Worm (Caenorhabditis elegans) whole organism, young adult: ENCODE measurements around the gene clec-35.

Experiments used
- B0019.2 ChIP-seq: fragments of 200-800 bp; sonication (Bioruptor generic); conservative IDR thresholded peaks from 2 replicates; pipeline ENCODE4 v1.3.6; 2022; ENCODE audit warnings: missing genetic modification reagents, missing genetic modification characterization, missing compliant biosample characterization
- B0336.3 ChIP-seq: fragments of 200-800 bp; sonication (Bioruptor generic); IDR thresholded peaks from 2 replicates; pipeline ENCODE4 v1.3.6; 2022; ENCODE audit warnings: missing genetic modification characterization, missing compliant biosample characterization
- F22D6.2 ChIP-seq: sonication (generic microtip); optimal IDR thresholded peaks from 2 replicates; lab custom pipeline; 2016; ENCODE audit warnings: mild to moderate bottlenecking, missing genetic modification characterization, missing compliant biosample characterization
- F33H1.4 ChIP-seq: fragments of 200-800 bp; sonication (Bioruptor generic); IDR thresholded peaks from 2 replicates; pipeline ENCODE4 v1.3.6; 2022; ENCODE audit warnings: missing genetic modification reagents, missing genetic modification characterization, missing compliant biosample characterization
- F39B2.1 ChIP-seq: fragments of 200-800 bp; sonication (Bioruptor generic); IDR thresholded peaks from 2 replicates; pipeline ENCODE4 v1.3.6; 2022; ENCODE audit warnings: missing genetic modification reagents, missing genetic modification characterization, missing compliant biosample characterization
- F57C9.4 ChIP-seq: sonication (generic microtip); optimal IDR thresholded peaks from 2 replicates; lab custom pipeline; 2017; ENCODE audit warnings: mild to moderate bottlenecking, missing genetic modification characterization, missing compliant biosample characterization
- K11D2.4 ChIP-seq: fragments of 200-800 bp; sonication (Bioruptor generic); IDR thresholded peaks from 2 replicates; pipeline ENCODE4 v1.3.6; 2022; ENCODE audit warnings: missing genetic modification reagents, missing genetic modification characterization, missing compliant biosample characterization
- Y53G8AR.9 ChIP-seq: fragments of 200-800 bp; sonication (Bioruptor generic); conservative IDR thresholded peaks from 2 replicates; pipeline ENCODE4 v1.3.6; 2022; ENCODE audit warnings: missing genetic modification reagents, missing genetic modification characterization, missing compliant biosample characterization
- Y56A3A.18 ChIP-seq: fragments of 200-800 bp; sonication (Bioruptor generic); IDR thresholded peaks from 2 replicates; pipeline ENCODE4 v1.3.6; 2022; ENCODE audit warnings: missing genetic modification reagents, missing genetic modification characterization, missing compliant biosample characterization
- Y67H2A.10 ChIP-seq: fragments of 200-800 bp; sonication (Bioruptor generic); conservative IDR thresholded peaks from 2 replicates; pipeline ENCODE4 v1.3.6; 2022; ENCODE audit warnings: missing genetic modification reagents, missing genetic modification characterization, missing compliant biosample characterization
- atf-7 ChIP-seq: sonication (generic microtip); optimal IDR thresholded peaks from 2 replicates; lab custom pipeline; 2017; ENCODE audit warnings: mild to moderate bottlenecking, missing genetic modification characterization, missing compliant biosample characterization
- chd-7 ChIP-seq: sonication (generic microtip); optimal IDR thresholded peaks from 2 replicates; lab custom pipeline; 2016; ENCODE audit warnings: mild to moderate bottlenecking, missing genetic modification characterization, moderate library complexity, missing compliant biosample characterization
- die-1 ChIP-seq: sonication (generic microtip); optimal IDR thresholded peaks from 2 replicates; lab custom pipeline; 2016; ENCODE audit warnings: missing genotype, mild to moderate bottlenecking, missing genetic modification characterization, missing compliant biosample characterization
- dox-1 ChIP-seq: fragments of 200-800 bp; sonication (Bioruptor generic); IDR thresholded peaks from 2 replicates; pipeline ENCODE4 v1.3.6; 2022; ENCODE audit warnings: missing genetic modification reagents, missing genetic modification characterization, missing compliant biosample characterization
- dpl-1 ChIP-seq: fragments of 150-350 bp; optimal IDR thresholded peaks from 2 replicates; lab custom pipeline; 2014; ENCODE audit warnings: missing biosample characterization, missing genetic modification reagents, missing genetic modification characterization
- efl-1 ChIP-seq: fragments of 150-350 bp; optimal IDR thresholded peaks from 2 replicates; lab custom pipeline; 2014; ENCODE audit warnings: missing biosample characterization, missing genetic modification reagents, missing genetic modification characterization
- egl-44 ChIP-seq: fragments of 200-800 bp; sonication (Bioruptor generic); IDR thresholded peaks from 2 replicates; pipeline ENCODE4 v1.3.6; 2022; ENCODE audit warnings: missing genetic modification reagents, missing genetic modification characterization, missing compliant biosample characterization
- ekl-4 ChIP-seq: fragments of 200-800 bp; sonication (Bioruptor generic); IDR thresholded peaks from 2 replicates; pipeline ENCODE4 v1.3.6; 2022; ENCODE audit warnings: missing genetic modification reagents, missing genetic modification characterization, missing compliant biosample characterization
- ets-4 ChIP-seq: fragments of 200-800 bp; sonication (Bioruptor generic); optimal IDR thresholded peaks from 2 replicates; lab custom pipeline; 2018; ENCODE audit warnings: mild to moderate bottlenecking, missing genetic modification characterization, missing compliant biosample characterization
- hlh-12 ChIP-seq: sonication (generic microtip); optimal IDR thresholded peaks from 2 replicates; lab custom pipeline; 2016; ENCODE audit warnings: missing genetic modification characterization, missing compliant biosample characterization
- hlh-26 ChIP-seq: fragments of 200-800 bp; sonication (Bioruptor generic); conservative IDR thresholded peaks from 2 replicates; pipeline ENCODE4 v1.3.6; 2022; ENCODE audit warnings: missing genetic modification reagents, missing genetic modification characterization, missing compliant biosample characterization
- hsf-1 ChIP-seq: fragments of 200-800 bp; sonication (Bioruptor generic); IDR thresholded peaks from 2 replicates; pipeline ENCODE4 v1.3.6; 2022; ENCODE audit warnings: missing genetic modification reagents, missing genetic modification characterization, missing compliant biosample characterization
- lin-54 ChIP-seq: fragments of 200-800 bp; sonication (Bioruptor generic); optimal IDR thresholded peaks from 2 replicates; lab custom pipeline; 2018; ENCODE audit warnings: mild to moderate bottlenecking, missing genetic modification characterization, missing compliant biosample characterization
- lsl-1 ChIP-seq: fragments of 200-800 bp; sonication (Bioruptor generic); optimal IDR thresholded peaks from 2 replicates; lab custom pipeline; 2018; ENCODE audit warnings: mild to moderate bottlenecking, missing genetic modification characterization, moderate library complexity, missing compliant biosample characterization
- lsy-27 ChIP-seq: sonication (generic microtip); optimal IDR thresholded peaks from 2 replicates; lab custom pipeline; 2017; ENCODE audit warnings: missing genetic modification characterization, mild to moderate bottlenecking, missing compliant biosample characterization, antibody characterized with exemption, missing genotype, borderline replicate concordance; ENCODE audit not compliant: insufficient read depth
- mes-4 ChIP-seq: sonication (generic microtip); optimal IDR thresholded peaks from 2 replicates; lab custom pipeline; 2016; ENCODE audit warnings: missing genotype, missing genetic modification characterization, missing compliant biosample characterization
- nfyb-1 ChIP-seq: fragments of 200-800 bp; sonication (Bioruptor generic); IDR thresholded peaks from 2 replicates; pipeline ENCODE4 v1.3.6; 2022; ENCODE audit warnings: missing genetic modification reagents, missing genetic modification characterization, missing compliant biosample characterization
- nhr-27 ChIP-seq: fragments of 200-800 bp; sonication (Bioruptor generic); optimal IDR thresholded peaks from 2 replicates; lab custom pipeline; 2018; ENCODE audit warnings: mild to moderate bottlenecking, missing genetic modification characterization, moderate library complexity, missing compliant biosample characterization
- nhr-90 ChIP-seq: sonication (generic microtip); optimal IDR thresholded peaks from 2 replicates; lab custom pipeline; 2016; ENCODE audit warnings: missing genotype, mild to moderate bottlenecking, missing genetic modification characterization, missing compliant biosample characterization
- pbrm-1 ChIP-seq: fragments of 200-800 bp; sonication (Bioruptor generic); IDR thresholded peaks from 2 replicates; pipeline ENCODE4 v1.3.6; 2022; ENCODE audit warnings: missing genetic modification reagents, missing genetic modification characterization, missing compliant biosample characterization
- pha-4 ChIP-seq: fragments of 150-350 bp; sonication (generic microtip); optimal IDR thresholded peaks from 2 replicates; lab custom pipeline; 2014; ENCODE audit warnings: missing biosample characterization, missing genetic modification reagents, missing genetic modification characterization
- repo-1 ChIP-seq: sonication (generic microtip); optimal IDR thresholded peaks from 2 replicates; lab custom pipeline; 2017; ENCODE audit warnings: mild to moderate bottlenecking, missing genetic modification characterization, missing compliant biosample characterization
- snpc-1.3 ChIP-seq: sonication (generic microtip); optimal IDR thresholded peaks from 2 replicates; lab custom pipeline; 2017; ENCODE audit warnings: missing genetic modification characterization, mild to moderate bottlenecking, missing compliant biosample characterization, antibody characterized with exemption, moderate library complexity, missing genotype, missing genetic modification reagents; ENCODE audit not compliant: insufficient read depth
- xnd-1 ChIP-seq: sonication (generic microtip); optimal IDR thresholded peaks from 2 replicates; lab custom pipeline; 2016; ENCODE audit warnings: missing genotype, missing genetic modification reagents, missing genetic modification characterization, missing compliant biosample characterization
- zfh-2 ChIP-seq: fragments of 200-800 bp; sonication (Bioruptor generic); conservative IDR thresholded peaks from 2 replicates; pipeline ENCODE4 v1.3.6; 2022; ENCODE audit warnings: missing genetic modification reagents, missing genetic modification characterization, missing compliant biosample characterization

clec-35 gene

ce11 chrV:16882260-16882918 is 28.5 kb upstream of the clec-35 start, which contains the start of the genes F09C6.11 and F09C6.12:
Gene F09C6.11, minus strand, starts transcription at chrV:16882310.
Gene F09C6.12, plus strand, starts transcription at chrV:16882868.
- TF ChIP-seq F39B2.1 (GFP tag; lab: Robert Waterston, UW) (no peak), nhr-27 (tag; lab: Kevin White, UChicago) (no peak), chd-7 (tag; lab: Kevin White, UChicago) (no peak), B0336.3 (GFP tag; lab: Robert Waterston, UW) (no peak), nfyb-1 (GFP tag; lab: Robert Waterston, UW) (no peak), atf-7 (tag; lab: Kevin White, UChicago) (no peak), lsl-1 (GFP tag; lab: Kevin White, UChicago) (no peak)

ce11 chrV:16880679-16881078 is 26.8 kb upstream of the clec-35 start, which contains the start of gene F09C6.14:
Gene F09C6.14, plus strand, starts transcription at chrV:16880979.
- no peak for TF ChIP-seq F57C9.4 (tag; lab: Kevin White, UChicago)
- no peak for TF ChIP-seq snpc-1.3 (tag; lab: Kevin White, UChicago)
- no peak for TF ChIP-seq hsf-1
- TF ChIP-seq dpl-1 (GFP tag; lab: Kevin White, UChicago): no peak

ce11 chrV:16880054-16880453 is 26.2 kb upstream of the clec-35 start, which contains the start of gene F09C6.3:
Gene F09C6.3, minus strand, starts transcription at chrV:16880154.
- TF ChIP-seq snpc-1.3 (tag; lab: Kevin White, UChicago): no peak
- TF ChIP-seq die-1 (tag; lab: Kevin White, UChicago): no peak
- no peak for TF ChIP-seq lsy-27
- TF ChIP-seq Y67H2A.10 (GFP tag; lab: Robert Waterston, UW): no peak
- TF ChIP-seq B0336.3 (GFP tag; lab: Robert Waterston, UW): no peak
- TF ChIP-seq Y56A3A.18 (GFP tag; lab: Robert Waterston, UW): no peak
- TF ChIP-seq chd-7 (tag; lab: Kevin White, UChicago): no peak
- TF ChIP-seq xnd-1 (tag; lab: Kevin White, UChicago): no peak
- TF ChIP-seq repo-1 (tag; lab: Kevin White, UChicago): no peak
- TF ChIP-seq pbrm-1 (GFP tag; lab: Robert Waterston, UW): no peak
- no peak for TF ChIP-seq zfh-2 (GFP tag; lab: Robert Waterston, UW)
- TF ChIP-seq nhr-90: no peak
- no peak for TF ChIP-seq Y53G8AR.9
- no peak for TF ChIP-seq pha-4 (tag; lab: Kevin White, UChicago)
- no peak for TF ChIP-seq hlh-26 (GFP tag; lab: Robert Waterston, UW)
- TF ChIP-seq hlh-12 (tag; lab: Kevin White, UChicago): no peak
- TF ChIP-seq nhr-27 (tag; lab: Kevin White, UChicago): no peak

- no peak for TF ChIP-seq pha-4 (tag; lab: Kevin White, UChicago)
- TF ChIP-seq die-1 (tag; lab: Kevin White, UChicago): no peak
- TF ChIP-seq Y53G8AR.9: no peak
- TF ChIP-seq egl-44 (GFP tag; lab: Robert Waterston, UW): no peak
- no peak for TF ChIP-seq ets-4
- TF ChIP-seq dox-1 (GFP tag; lab: Robert Waterston, UW): no peak
- TF ChIP-seq lin-54 (GFP tag; lab: Kevin White, UChicago): no peak
- no peak for TF ChIP-seq K11D2.4
- TF ChIP-seq B0019.2 (GFP tag; lab: Robert Waterston, UW): no peak
- TF ChIP-seq mes-4 (tag; lab: Kevin White, UChicago): no peak
- no peak for TF ChIP-seq ekl-4
- no peak for TF ChIP-seq F22D6.2 (tag; lab: Kevin White, UChicago)
- TF ChIP-seq nhr-27 (tag; lab: Kevin White, UChicago): no peak
- no peak for TF ChIP-seq F33H1.4 (GFP tag; lab: Robert Waterston, UW)
- TF ChIP-seq lsl-1 (GFP tag; lab: Kevin White, UChicago): no peak
- TF ChIP-seq efl-1: no peak
These were observed 25.7 kb upstream of the clec-35 start for ce11 chrV:16879532-16879931.
